Worm (Caenorhabditis elegans) whole organism, L4/young adult: Measurements from ENCODE around the gene F07E5.8.

Source experiments
- W03F9.2 ChIP-seq: fragments of 150-350 bp; optimal IDR thresholded peaks from 2 replicates; lab custom pipeline; 2014; ENCODE audit warnings: missing biosample characterization, missing genetic modification characterization
- him-1 ChIP-seq: sonication (generic microtip); optimal IDR thresholded peaks from 2 replicates; lab custom pipeline; 2016; ENCODE audit warnings: missing genotype, missing genetic modification reagents, missing genetic modification characterization, missing compliant biosample characterization

ce11 chrII:2087206-2087605, 11.8 kb upstream of the F07E5.8 start:
- no peak for TF ChIP-seq him-1
- TF ChIP-seq W03F9.2: no peak
